Worm (Caenorhabditis elegans): ENCODE results near the gene Y82E9BR.14.
"Not testable (repeated sequence)": the region's sequence is repeated elsewhere in the genome, so short reads cannot be mapped to it uniquely, and the experiment has no call there.

- not testable (repeated sequence) for TF ChIP-seq dao-5, him-1, W03F9.2 (tag; optimal IDR thresholded peaks at IDR 0.05)
These were observed 36.0 kb downstream of the Y82E9BR.14 start, which contains the start of gene pals-40 for ce11 chrIII:1377903-1378302.

Measured in whole organism, L4/young adult.